Worm (Caenorhabditis elegans) whole organism, L4 larva: Measurements from ENCODE around the gene clec-140.

Experiments used
- F26F4.8 ChIP-seq: fragments of 200-800 bp; sonication (Bioruptor generic); conservative IDR thresholded peaks from 2 replicates; pipeline ENCODE4 v1.3.6; 2022; ENCODE audit warnings: missing genetic modification characterization, missing compliant biosample characterization
- T26A8.4 ChIP-seq: fragments of 200-800 bp; sonication (Bioruptor generic); IDR thresholded peaks from 2 replicates; pipeline ENCODE4 v1.3.6; 2022; ENCODE audit warnings: missing genetic modification characterization, missing compliant biosample characterization
- Y75B8A.6 ChIP-seq: fragments of 200-800 bp; sonication (Bioruptor generic); IDR thresholded peaks from 2 replicates; pipeline ENCODE4 v1.3.6; 2022; ENCODE audit warnings: missing genetic modification reagents, missing genetic modification characterization, missing compliant biosample characterization
- aha-1 ChIP-seq: fragments of 150-350 bp; peaks from one replicate; lab custom pipeline; 2014; ENCODE audit warnings: missing biosample characterization, missing genetic modification characterization
- aly-2 ChIP-seq: sonication (generic microtip); optimal IDR thresholded peaks from 2 replicates; lab custom pipeline; 2018; ENCODE audit warnings: missing biosample characterization, missing genetic modification characterization
- ceh-32 ChIP-seq: sonication (generic microtip); optimal IDR thresholded peaks from 2 replicates; lab custom pipeline; 2016; ENCODE audit warnings: mild to moderate bottlenecking, missing genetic modification characterization, missing compliant biosample characterization; ENCODE audit not compliant: poor library complexity
- ceh-44 ChIP-seq: fragments of 200-800 bp; sonication (Bioruptor generic); IDR thresholded peaks from 2 replicates; pipeline ENCODE4 v1.3.6; 2022; ENCODE audit warnings: missing genetic modification reagents, missing genetic modification characterization, missing compliant biosample characterization
- ces-1 ChIP-seq: fragments of 150-350 bp; sonication (generic microtip); optimal IDR thresholded peaks from 4 replicates; lab custom pipeline; 2014; ENCODE audit warnings: missing biosample characterization, missing genetic modification reagents, missing genetic modification characterization
- daf-16 ChIP-seq, 3 experiments: sonication (generic microtip); optimal IDR thresholded peaks; 2 replicates each; lab custom pipeline; 2016 to 2017; ENCODE audit warnings: missing genetic modification characterization in 3 of 3, missing genetic modification reagents in 3 of 3, mild to moderate bottlenecking in 2 of 3, missing compliant biosample characterization in 2 of 3, missing biosample characterization in 1 of 3, moderate library complexity in 1 of 3
- daf-8 ChIP-seq: fragments of 200-800 bp; sonication (Bioruptor generic); IDR thresholded peaks from 2 replicates; pipeline ENCODE4 v1.3.6; 2022; ENCODE audit warnings: missing genetic modification characterization, missing compliant biosample characterization
- dmd-6 ChIP-seq: fragments of 200-800 bp; sonication (Bioruptor generic); IDR thresholded peaks from 2 replicates; pipeline ENCODE4 v1.3.6; 2022; ENCODE audit warnings: missing genetic modification reagents, missing genetic modification characterization, missing compliant biosample characterization
- dmd-8 ChIP-seq: fragments of 200-800 bp; sonication (Bioruptor generic); IDR thresholded peaks from 2 replicates; pipeline ENCODE4 v1.3.6; 2022; ENCODE audit warnings: missing genetic modification characterization, missing compliant biosample characterization
- fos-1 ChIP-seq: fragments of 150-350 bp; optimal IDR thresholded peaks from 2 replicates; lab custom pipeline; 2014; ENCODE audit warnings: missing biosample characterization, missing genetic modification characterization
- hif-1 ChIP-seq, 2 experiments: sonication (generic microtip); optimal IDR thresholded peaks; 2 replicates each; lab custom pipeline; 2016 to 2017; ENCODE audit warnings: missing compliant biosample characterization in 2 of 2, missing genetic modification characterization in 2 of 2, missing genetic modification reagents in 2 of 2, missing genotype in 2 of 2, mild to moderate bottlenecking in 1 of 2
- hlh-11 ChIP-seq: fragments of 200-800 bp; sonication (Bioruptor generic); optimal IDR thresholded peaks from 2 replicates; lab custom pipeline; 2018; ENCODE audit warnings: mild to moderate bottlenecking, missing genetic modification characterization, missing compliant biosample characterization
- lin-1 ChIP-seq: fragments of 200-800 bp; sonication (Bioruptor generic); IDR thresholded peaks from 2 replicates; pipeline ENCODE4 v1.3.6; 2022; ENCODE audit warnings: missing genetic modification reagents, missing genetic modification characterization, missing compliant biosample characterization
- lsy-2 ChIP-seq, 2 experiments: fragments of 150-350 bp in 1 of 2; sonication (generic microtip) in 1 of 2; optimal IDR thresholded peaks; 2 replicates each; lab custom pipeline; 2014 to 2017; ENCODE audit warnings: missing biosample characterization in 2 of 2, missing genetic modification characterization in 2 of 2
- mes-2 ChIP-seq: sonication (generic microtip); optimal IDR thresholded peaks from 2 replicates; lab custom pipeline; 2016; ENCODE audit warnings: missing genotype, mild to moderate bottlenecking, missing genetic modification characterization, missing compliant biosample characterization; ENCODE audit not compliant: poor library complexity, severe bottlenecking
- mxl-2 ChIP-seq: fragments of 200-800 bp; sonication (Bioruptor generic); conservative IDR thresholded peaks from 2 replicates; pipeline ENCODE4 v1.3.6; 2022; ENCODE audit warnings: missing genetic modification reagents, missing genetic modification characterization, missing compliant biosample characterization
- mxl-3 ChIP-seq: fragments of 200-800 bp; sonication (Bioruptor generic); optimal IDR thresholded peaks from 2 replicates; lab custom pipeline; 2018; ENCODE audit warnings: mild to moderate bottlenecking, missing genetic modification characterization, missing compliant biosample characterization
- nhr-10 ChIP-seq: fragments of 150-350 bp; optimal IDR thresholded peaks from 2 replicates; lab custom pipeline; 2014; ENCODE audit warnings: missing biosample characterization, missing genetic modification characterization
- nhr-102 ChIP-seq: sonication (generic microtip); optimal IDR thresholded peaks from 2 replicates; lab custom pipeline; 2016; ENCODE audit warnings: mild to moderate bottlenecking, missing genetic modification characterization, moderate library complexity, missing compliant biosample characterization
- nhr-237 ChIP-seq: sonication (generic microtip); optimal IDR thresholded peaks from 2 replicates; lab custom pipeline; 2017; ENCODE audit warnings: missing biosample characterization, missing genetic modification characterization
- nhr-28 ChIP-seq: fragments of 150-350 bp; optimal IDR thresholded peaks from 2 replicates; lab custom pipeline; 2014; ENCODE audit warnings: missing biosample characterization, missing genetic modification characterization
- nhr-48 ChIP-seq: sonication (generic microtip); optimal IDR thresholded peaks from 2 replicates; lab custom pipeline; 2016; ENCODE audit warnings: mild to moderate bottlenecking, missing genetic modification characterization, missing compliant biosample characterization
- nhr-6 ChIP-seq: fragments of 150-350 bp; optimal IDR thresholded peaks from 2 replicates; lab custom pipeline; 2014; ENCODE audit warnings: missing biosample characterization, missing genetic modification characterization
- nhr-77 ChIP-seq: fragments of 150-350 bp; optimal IDR thresholded peaks from 2 replicates; lab custom pipeline; 2014; ENCODE audit warnings: missing biosample characterization, missing genetic modification characterization
- pha-4 ChIP-seq, 2 experiments: fragments of 150-350 bp in 1 of 2; fragments of 200-800 bp in 1 of 2; sonication (Bioruptor generic) in 1 of 2; IDR thresholded peaks in 1 of 2; optimal IDR thresholded peaks in 1 of 2; 2 replicates each; pipeline versions ENCODE4 v1.3.6 to Lab custom; 2014 to 2022; ENCODE audit warnings: missing genetic modification characterization in 2 of 2, missing genetic modification reagents in 2 of 2, missing biosample characterization in 1 of 2, missing compliant biosample characterization in 1 of 2
- pqm-1 ChIP-seq: sonication (generic microtip); optimal IDR thresholded peaks from 2 replicates; lab custom pipeline; 2017; ENCODE audit warnings: missing biosample characterization, missing genetic modification characterization
- rbr-2 ChIP-seq: sonication (generic microtip); optimal IDR thresholded peaks from 2 replicates; lab custom pipeline; 2016; ENCODE audit warnings: missing genotype, missing genetic modification characterization, missing compliant biosample characterization
- set-16 ChIP-seq: fragments of 200-800 bp; sonication (Bioruptor generic); IDR thresholded peaks from 2 replicates; pipeline ENCODE4 v1.3.6; 2022; ENCODE audit warnings: missing genetic modification reagents, missing genetic modification characterization, missing compliant biosample characterization
- spr-3 ChIP-seq: fragments of 200-800 bp; sonication (Bioruptor generic); optimal IDR thresholded peaks from 2 replicates; lab custom pipeline; 2018; ENCODE audit warnings: mild to moderate bottlenecking, missing genetic modification characterization, missing compliant biosample characterization
- tag-97 ChIP-seq: fragments of 200-800 bp; sonication (Bioruptor generic); IDR thresholded peaks from 2 replicates; pipeline ENCODE4 v1.3.6; 2022; ENCODE audit warnings: missing genetic modification characterization, missing compliant biosample characterization
- tra-1 ChIP-seq: fragments of 200-800 bp; sonication (Bioruptor generic); IDR thresholded peaks from 2 replicates; pipeline ENCODE4 v1.3.6; 2022; ENCODE audit warnings: missing genetic modification reagents, missing genetic modification characterization, missing compliant biosample characterization
- unc-130 ChIP-seq: sonication (generic microtip); optimal IDR thresholded peaks from 2 replicates; lab custom pipeline; 2016; ENCODE audit warnings: missing genetic modification reagents, missing genetic modification characterization, missing compliant biosample characterization
- zip-2 ChIP-seq: fragments of 150-350 bp; optimal IDR thresholded peaks from 2 replicates; lab custom pipeline; 2014; ENCODE audit warnings: missing biosample characterization, missing genetic modification characterization
- ztf-11 ChIP-seq: fragments of 150-350 bp; optimal IDR thresholded peaks from 2 replicates; lab custom pipeline; 2014; ENCODE audit warnings: missing biosample characterization, missing genetic modification characterization

clec-140 gene

DNA sequence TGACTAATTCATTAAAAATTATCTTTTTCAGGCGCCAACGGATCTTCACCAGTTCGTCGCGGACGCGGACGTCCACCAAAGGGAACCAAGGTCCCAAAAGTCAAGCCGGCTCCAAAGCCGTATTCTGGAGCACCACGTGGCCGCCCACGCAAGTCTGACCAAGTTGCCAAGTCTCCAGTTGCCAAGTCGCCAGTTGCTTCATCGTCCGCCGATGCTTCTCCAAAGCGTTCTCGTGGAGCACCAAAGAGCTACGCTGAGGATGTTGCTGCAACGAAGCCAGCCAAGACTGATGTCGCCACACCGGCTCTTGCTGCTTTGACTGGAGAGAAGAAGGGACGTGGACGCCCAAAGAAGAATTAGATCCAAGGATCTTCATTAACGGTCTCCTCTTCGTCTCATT lies 382 bp downstream of the clec-140 start:
- TF ChIP-seq ceh-32 (tag; lab: Kevin White, UChicago) = no peak
- no peak for TF ChIP-seq pha-4 (GFP tag; IDR thresholded peaks at IDR 0.05; lab: Robert Waterston, UW)
- TF ChIP-seq pha-4 (tag; optimal IDR thresholded peaks at IDR 0.05; lab: Kevin White, UChicago) = no peak
- TF ChIP-seq unc-130 (GFP tag; lab: Kevin White, UChicago) = no peak
- TF ChIP-seq dmd-8 (GFP tag; lab: Robert Waterston, UW) = no peak
- TF ChIP-seq daf-16 (GFP tag; optimal IDR thresholded peaks at IDR 0.05; lab: Kevin White, UChicago) = no peak
- no peak for TF ChIP-seq daf-16 (tag; optimal IDR thresholded peaks at IDR 0.05; lab: Kevin White, UChicago)
- no peak for TF ChIP-seq hif-1 (tag; optimal IDR thresholded peaks at IDR 0.05; lab: Kevin White, UChicago)
- no peak for TF ChIP-seq ceh-44 (GFP tag; lab: Robert Waterston, UW)
- TF ChIP-seq aly-2 = no peak
- TF ChIP-seq nhr-6 = no peak
- TF ChIP-seq daf-8 (GFP tag; lab: Robert Waterston, UW) = no peak
- peak; percentile 72 for TF ChIP-seq set-16
- no peak for TF ChIP-seq F26F4.8 (GFP tag; lab: Robert Waterston, UW)
- no peak for TF ChIP-seq nhr-10 (tag; lab: Kevin White, UChicago)
- TF ChIP-seq mxl-2 (GFP tag; lab: Robert Waterston, UW) = 0 out of 2 replicates have a peak, but pooled peaks have one; percentile 2
- no peak for TF ChIP-seq tag-97 (GFP tag; lab: Robert Waterston, UW)

DNA sequence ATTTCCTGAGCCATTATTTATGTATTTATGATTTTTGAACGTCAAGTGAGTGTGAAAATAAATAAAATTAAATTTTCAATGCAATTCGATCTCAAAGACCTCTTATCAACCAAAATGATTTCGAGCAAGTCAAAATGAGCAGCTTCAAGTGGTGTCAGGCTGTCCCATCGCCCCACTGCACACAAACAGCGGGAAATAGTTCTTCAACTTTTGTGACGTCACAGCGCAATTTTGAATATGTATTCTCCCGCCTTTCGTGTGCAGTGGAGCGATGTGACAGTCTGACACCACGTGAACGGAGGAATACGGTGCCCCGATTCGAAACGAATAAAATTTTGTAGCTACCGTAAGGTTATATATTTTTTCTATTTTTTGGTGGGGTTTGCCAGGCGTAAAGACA lies 810 bp downstream of the clec-140 start:
- TF ChIP-seq lsy-2 (tag; optimal IDR thresholded peaks at IDR 0.05; lab: Kevin White, UChicago) = no peak
- no peak for TF ChIP-seq ztf-11
- TF ChIP-seq ces-1 (GFP tag; lab: Kevin White, UChicago) = no peak
- TF ChIP-seq mes-2 (tag; lab: Kevin White, UChicago) = no peak
- TF ChIP-seq fos-1 = no peak
- no peak for TF ChIP-seq rbr-2 (tag; lab: Kevin White, UChicago)
- TF ChIP-seq zip-2 (tag; lab: Kevin White, UChicago) = no peak
- no peak for TF ChIP-seq mxl-3 (GFP tag; lab: Kevin White, UChicago)
- TF ChIP-seq nhr-102 (tag; lab: Kevin White, UChicago) = no peak
- TF ChIP-seq nhr-237 = no peak
- TF ChIP-seq T26A8.4 = no peak
- no peak for TF ChIP-seq nhr-28 (tag; lab: Kevin White, UChicago)
- TF ChIP-seq, all 104 proteins: peak for 0

DNA sequence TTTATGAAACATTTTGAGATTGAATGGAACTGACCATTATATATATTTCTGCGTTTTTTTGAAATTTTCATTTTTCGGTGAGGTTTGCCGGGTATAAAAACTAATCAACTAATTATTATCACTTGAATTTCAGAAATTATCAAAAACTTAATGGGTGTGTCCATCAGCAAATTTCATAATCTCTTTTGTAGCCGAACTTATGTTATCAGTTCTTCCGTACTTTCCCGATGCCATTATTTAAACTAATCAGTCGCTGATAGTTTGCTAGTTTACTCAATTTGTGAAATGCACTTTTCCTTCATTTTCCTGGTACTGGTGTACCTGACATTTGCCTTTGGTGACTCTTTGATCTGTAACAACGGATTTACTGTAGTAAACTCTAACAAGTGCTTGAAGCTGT lies 1.3 kb downstream of the clec-140 start:
- no peak for TF ChIP-seq aha-1 (tag; lab: Kevin White, UChicago)
- TF ChIP-seq lsy-2 (tag; optimal IDR thresholded peaks at IDR 0.05; lab: Kevin White, UChicago) = peak in 1 of 2 experiments; percentile 11
- TF ChIP-seq nhr-28 (tag; lab: Kevin White, UChicago) = peak; percentile 84
- TF ChIP-seq nhr-77 = peak; percentile 45
- TF ChIP-seq dmd-6 = peak; percentile 70
- peak; percentile 27 for TF ChIP-seq hlh-11 (tag; lab: Kevin White, UChicago)
- TF ChIP-seq Y75B8A.6 (GFP tag; lab: Robert Waterston, UW) = no peak
- peak; percentile 21 for TF ChIP-seq nhr-48
- no peak for TF ChIP-seq nhr-10 (tag; lab: Kevin White, UChicago)
- TF ChIP-seq tra-1 (GFP tag; lab: Robert Waterston, UW) = no peak
- peak; percentile 98 for TF ChIP-seq pqm-1 (tag; lab: Kevin White, UChicago)
- no peak for TF ChIP-seq daf-16 (GFP tag; optimal IDR thresholded peaks at IDR 0.05; lab: Kevin White, UChicago)
- TF ChIP-seq daf-16 (tag; optimal IDR thresholded peaks at IDR 0.05; lab: Kevin White, UChicago) = peak; percentile 66
- TF ChIP-seq spr-3 (GFP tag; lab: Kevin White, UChicago) = no peak
- TF ChIP-seq lin-1 (GFP tag; lab: Robert Waterston, UW) = 0 out of 2 replicates have a peak, but pooled peaks have one; percentile 42
